Worm (Caenorhabditis elegans) whole organism, L4/young adult: ENCODE data around the gene ppfr-4.

Source experiments
- W03F9.2 ChIP-seq: fragments of 150-350 bp; optimal IDR thresholded peaks from 2 replicates; lab custom pipeline; 2014; ENCODE audit warnings: missing biosample characterization, missing genetic modification characterization
- dao-5 ChIP-seq: sonication (generic microtip); optimal IDR thresholded peaks from 2 replicates; lab custom pipeline; 2016; ENCODE audit warnings: missing genotype, missing genetic modification characterization, moderate library complexity, missing compliant biosample characterization
- him-1 ChIP-seq: sonication (generic microtip); optimal IDR thresholded peaks from 2 replicates; lab custom pipeline; 2016; ENCODE audit warnings: missing genotype, missing genetic modification reagents, missing genetic modification characterization, missing compliant biosample characterization

Gene ppfr-4

DNA sequence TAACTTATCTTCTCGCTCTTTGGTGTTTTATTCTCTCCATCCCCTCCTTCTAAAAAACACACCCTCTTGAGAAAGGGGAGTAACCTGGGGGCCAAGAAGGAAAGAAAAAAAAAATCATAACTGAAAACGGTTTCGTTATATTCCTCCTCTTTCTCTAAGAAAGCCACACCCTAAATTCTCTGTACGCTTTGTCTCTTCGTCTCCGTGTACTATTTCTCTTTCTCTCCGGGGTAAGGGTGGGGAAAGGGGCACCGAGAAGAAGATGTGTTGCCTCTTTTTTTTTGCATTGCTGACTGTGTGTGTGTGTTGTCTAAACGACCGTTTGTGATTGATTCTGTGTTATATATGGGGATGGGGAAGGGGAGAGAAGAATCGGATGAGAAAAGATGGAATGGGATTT is 36.4 kb downstream of the ppfr-4 start:
- no peak for TF ChIP-seq W03F9.2
- no peak for TF ChIP-seq him-1 (tag; lab: Kevin White, UChicago)
- no peak for TF ChIP-seq dao-5 (tag; lab: Kevin White, UChicago)

- TF ChIP-seq him-1 (tag; lab: Kevin White, UChicago): no peak
- TF ChIP-seq W03F9.2: no peak
- TF ChIP-seq dao-5 (tag; lab: Kevin White, UChicago): no peak
Observed at ce11 chrIII:2657783-2658182, 38.0 kb downstream of the ppfr-4 start, which contains the start of gene let-805. TSS of gene let-805 (plus strand) at chrIII:2658083.
